Fruit fly (Drosophila melanogaster): ENCODE measurements around the gene Whamy.
A peak's percentile ranks its signal among the peaks of the same experiment; 100 is the strongest.

dm6 chr3R:9774147-9774546 lies at the start of gene Whamy:
- TF ChIP-seq twi (tag; optimal IDR thresholded peaks at IDR 0.05) (no peak), slp2 (GFP tag; optimal IDR thresholded peaks at IDR 0.05) (no peak), CG30020 (tag; optimal IDR thresholded peaks at IDR 0.05) (no peak), her (GFP tag; optimal IDR thresholded peaks at IDR 0.05) (no peak), Dfd (GFP tag; optimal IDR thresholded peaks at IDR 0.05) (no peak), CG12391 (tag; optimal IDR thresholded peaks at IDR 0.05) (no peak), Hmr (GFP tag; optimal IDR thresholded peaks at IDR 0.05) (peak; percentile 20), CG2875 (GFP tag; optimal IDR thresholded peaks at IDR 0.05) (no peak), Sin3A (optimal IDR thresholded peaks at IDR 0.05) (no peak), CG10366 (GFP tag; IDR thresholded peaks at IDR 0.05) (no peak), hth (optimal IDR thresholded peaks at IDR 0.05) (no peak), Scr (GFP tag; IDR thresholded peaks at IDR 0.05; ENCODE audit: partially characterized antibody) (no peak), dan (GFP tag; IDR thresholded peaks at IDR 0.05) (no peak)

All from whole organism, embryonic.